Worm (Caenorhabditis elegans): Measurements from ENCODE around the gene F29F11.20.
A peak's percentile ranks its signal among the peaks of the same experiment; 100 is the strongest.

The F29F11.20 gene

ce11 chrV:10719833-10720170, 32.1 kb downstream of the F29F11.20 start (continued):
- TF ChIP-seq nhr-102 (tag; optimal IDR thresholded peaks at IDR 0.05) (peak; percentile 0), cey-2 (tag; optimal IDR thresholded peaks at IDR 0.05; ENCODE audit: borderline replicate concordance, insufficient read depth) (peak; percentile 76), nhr-41 (GFP tag; IDR thresholded peaks at IDR 0.05) (no peak), pha-4 (GFP tag; IDR thresholded peaks at IDR 0.05) (0 out of 2 replicates have a peak, but pooled peaks have one; percentile 3), pha-4 (tag; optimal IDR thresholded peaks at IDR 0.05) (no peak), nhr-77 (tag; optimal IDR thresholded peaks at IDR 0.05) (peak; percentile 71), saeg-2 (GFP tag; IDR thresholded peaks at IDR 0.05) (0 out of 2 replicates have a peak, but pooled peaks have one; percentile 7), F10B5.3 (tag; optimal IDR thresholded peaks at IDR 0.05) (no peak), daf-16 (GFP tag; optimal IDR thresholded peaks at IDR 0.05) (no peak), daf-16 (tag; optimal IDR thresholded peaks at IDR 0.05) (peak; percentile 54), ztf-7 (tag; optimal IDR thresholded peaks at IDR 0.05) (peak; percentile 44), arid-1 (GFP tag; conservative IDR thresholded peaks at IDR 0.05) (no peak), unc-62 (GFP tag; optimal IDR thresholded peaks at IDR 0.05 in 1 of 2) (peak in 1 of 2 experiments; percentile 87), unc-62 (tag; optimal IDR thresholded peaks at IDR 0.05) (no peak), snpc-4 (tag; optimal IDR thresholded peaks at IDR 0.05) (no peak), unc-130 (GFP tag; optimal IDR thresholded peaks at IDR 0.05) (no peak), nhr-28 (tag; optimal IDR thresholded peaks at IDR 0.05) (peak; percentile 98), attf-4 (tag; optimal IDR thresholded peaks at IDR 0.05) (no peak), unc-39 (tag; optimal IDR thresholded peaks at IDR 0.05) (no peak), nhr-6 (tag; optimal IDR thresholded peaks at IDR 0.05) (no peak), dpl-1 (GFP tag; optimal IDR thresholded peaks at IDR 0.05) (peak; percentile 22), tra-1 (GFP tag; IDR thresholded peaks at IDR 0.05) (peak; percentile 69; the same call in 1 of the 2 replicates), dve-1 (tag; optimal IDR thresholded peaks at IDR 0.05; ENCODE audit: insufficient read depth) (peak; percentile 83), egl-27 (tag; optimal IDR thresholded peaks at IDR 0.05) (no peak), gei-8 (GFP tag; optimal IDR thresholded peaks at IDR 0.05) (no peak), nhr-11 (tag; optimal IDR thresholded peaks at IDR 0.05) (peak; percentile 88), Y5F2A.4 (GFP tag; optimal IDR thresholded peaks at IDR 0.05) (no peak), zip-2 (tag; optimal IDR thresholded peaks at IDR 0.05) (no peak), skn-1 (tag; optimal IDR thresholded peaks at IDR 0.05) (no peak), jun-1 (tag; optimal IDR thresholded peaks at IDR 0.05) (peak; percentile 25), mdt-29 (GFP tag; IDR thresholded peaks at IDR 0.05) (no peak), zfp-3 (GFP tag; conservative IDR thresholded peaks at IDR 0.05) (no peak), ceh-32 (tag; optimal IDR thresholded peaks at IDR 0.05; ENCODE audit: poor library complexity) (no peak), ama-1 (optimal IDR thresholded peaks at IDR 0.05) (no peak), snpc-1.2 (GFP tag; IDR thresholded peaks at IDR 0.05) (no peak)

ce11 chrV:10720303-10720847, 32.7 kb downstream of the F29F11.20 start:
- TF ChIP-seq lin-15B (tag; optimal IDR thresholded peaks at IDR 0.05) = no peak
- TF ChIP-seq ceh-20 (GFP tag; IDR thresholded peaks at IDR 0.05) = peak; percentile 21; the same call in 1 of the 2 replicates
- TF ChIP-seq lin-39 (tag; optimal IDR thresholded peaks at IDR 0.05) = no peak
- no peak for TF ChIP-seq attf-4 (tag; optimal IDR thresholded peaks at IDR 0.05)
- TF ChIP-seq nhr-77 (tag; optimal IDR thresholded peaks at IDR 0.05) = no peak
- TF ChIP-seq zip-2 (tag; optimal IDR thresholded peaks at IDR 0.05) = no peak
- TF ChIP-seq saeg-2 (GFP tag; IDR thresholded peaks at IDR 0.05) = no peak
- TF ChIP-seq jun-1 (tag; optimal IDR thresholded peaks at IDR 0.05) = no peak
- no peak for TF ChIP-seq zfp-2 (tag; optimal IDR thresholded peaks at IDR 0.05)
- TF ChIP-seq ceh-62 (tag; optimal IDR thresholded peaks at IDR 0.05) = no peak
- no peak for TF ChIP-seq duxl-1 (tag; optimal IDR thresholded peaks at IDR 0.05; ENCODE audit: poor library complexity)
- TF ChIP-seq Y48G9A.11 (GFP tag; IDR thresholded peaks at IDR 0.05) = no peak
- TF ChIP-seq unc-62 (GFP tag; optimal IDR thresholded peaks at IDR 0.05 in 1 of 2) = peak in 1 of 2 experiments; percentile 80
- no peak for TF ChIP-seq unc-62 (tag; optimal IDR thresholded peaks at IDR 0.05)
- TF ChIP-seq daf-12 (tag; optimal IDR thresholded peaks at IDR 0.05) = no peak
- TF ChIP-seq aha-1 (tag) = no peak
